Worm (Caenorhabditis elegans): ENCODE data around the gene swt-3.

The swt-3 gene

ce11 chrIV:10777600-10777999 lies 2.9 kb downstream of the swt-3 start:
- TF ChIP-seq aptf-3 (GFP tag; IDR thresholded peaks at IDR 0.05) (no peak), nhr-179 (tag; optimal IDR thresholded peaks at IDR 0.05) (no peak), C06A6.2 (GFP tag; conservative IDR thresholded peaks at IDR 0.05) (no peak), athp-1 (tag; optimal IDR thresholded peaks at IDR 0.05) (no peak), hlh-26 (GFP tag; conservative IDR thresholded peaks at IDR 0.05) (no peak), K11D2.4 (GFP tag; IDR thresholded peaks at IDR 0.05) (no peak), Y79H2A.3 (GFP tag; conservative IDR thresholded peaks at IDR 0.05) (no peak), F37B4.10 (GFP tag; IDR thresholded peaks at IDR 0.05) (no peak), dox-1 (GFP tag; IDR thresholded peaks at IDR 0.05) (no peak), let-607 (tag; optimal IDR thresholded peaks at IDR 0.05) (no peak), T07F8.4 (tag; optimal IDR thresholded peaks at IDR 0.05) (no peak), attf-5 (GFP tag; optimal IDR thresholded peaks at IDR 0.05) (no peak), Y56A3A.18 (GFP tag; IDR thresholded peaks at IDR 0.05) (no peak), nhr-120 (GFP tag; IDR thresholded peaks at IDR 0.05) (no peak), hmg-1.2 (GFP tag; IDR thresholded peaks at IDR 0.05) (no peak), chd-7 (tag; optimal IDR thresholded peaks at IDR 0.05) (no peak), snpc-3.4 (tag; optimal IDR thresholded peaks at IDR 0.05) (no peak), pbrm-1 (GFP tag; IDR thresholded peaks at IDR 0.05) (no peak)

- TF ChIP-seq F57A8.1 (GFP tag; optimal IDR thresholded peaks at IDR 0.05) = peak; percentile 27
- no peak for TF ChIP-seq Y53F4B.3 (GFP tag; IDR thresholded peaks at IDR 0.05)
- TF ChIP-seq madf-6 (GFP tag; IDR thresholded peaks at IDR 0.05) = peak; percentile 10; the same call in 1 of the 2 replicates
- TF ChIP-seq rcor-1 (GFP tag; IDR thresholded peaks at IDR 0.05) = no peak
- no peak for TF ChIP-seq snpc-4 (GFP tag; optimal IDR thresholded peaks at IDR 0.05)
- TF ChIP-seq snpc-4 (tag; optimal IDR thresholded peaks at IDR 0.05) = no peak
- TF ChIP-seq ztf-25 (GFP tag; IDR thresholded peaks at IDR 0.05) = no peak
- no peak for TF ChIP-seq repo-1 (tag; optimal IDR thresholded peaks at IDR 0.05)
- no peak for TF ChIP-seq Y53G8AR.9 (GFP tag; conservative IDR thresholded peaks at IDR 0.05)
Measured at ce11 chrIV:10777076-10777475, 3.4 kb downstream of the swt-3 start.

ce11 chrIV:10773811-10774210 lies 6.7 kb downstream of the swt-3 start, which contains the start of gene inpp-1:
inpp-1 (minus strand) TSS chrIV:10773911.
- TF ChIP-seq ccch-3 (GFP tag; optimal IDR thresholded peaks at IDR 0.05) (no peak), sea-2 (GFP tag; IDR thresholded peaks at IDR 0.05) (no peak), egl-44 (GFP tag; IDR thresholded peaks at IDR 0.05) (no peak), zfh-2 (GFP tag; conservative IDR thresholded peaks at IDR 0.05) (no peak), hlh-12 (tag; optimal IDR thresholded peaks at IDR 0.05) (no peak), rcor-1 (GFP tag; IDR thresholded peaks at IDR 0.05) (no peak), ztf-18 (tag; optimal IDR thresholded peaks at IDR 0.05) (no peak), F57C9.4 (tag; optimal IDR thresholded peaks at IDR 0.05) (no peak), attf-5 (GFP tag; optimal IDR thresholded peaks at IDR 0.05) (no peak), ztf-22 (GFP tag; optimal IDR thresholded peaks at IDR 0.05) (no peak), hlh-26 (GFP tag; conservative IDR thresholded peaks at IDR 0.05) (no peak), ztf-6 (GFP tag; IDR thresholded peaks at IDR 0.05) (no peak), K11D2.4 (GFP tag; IDR thresholded peaks at IDR 0.05) (no peak), egrh-3 (GFP tag; IDR thresholded peaks at IDR 0.05) (no peak), snpc-4 (GFP tag; optimal IDR thresholded peaks at IDR 0.05) (no peak), snpc-4 (tag; optimal IDR thresholded peaks at IDR 0.05) (no peak), Y53F4B.3 (GFP tag; IDR thresholded peaks at IDR 0.05) (no peak), madf-10 (tag; optimal IDR thresholded peaks at IDR 0.05) (no peak)
